Worm (Caenorhabditis elegans) whole organism, early embryonic: Measurements from ENCODE around the gene F59D6.1.

Experiments
- B0310.2 ChIP-seq: sonication (generic microtip); optimal IDR thresholded peaks from 2 replicates; lab custom pipeline; 2016; ENCODE audit warnings: mild to moderate bottlenecking, missing genetic modification characterization, missing compliant biosample characterization
- F13C5.2 ChIP-seq: sonication (generic microtip); optimal IDR thresholded peaks from 2 replicates; lab custom pipeline; 2017; ENCODE audit warnings: mild to moderate bottlenecking, missing genetic modification characterization, inconsistent platforms, missing compliant biosample characterization
- aly-1 ChIP-seq: sonication (generic microtip); optimal IDR thresholded peaks from 2 replicates; lab custom pipeline; 2016; ENCODE audit warnings: missing genetic modification characterization, missing compliant biosample characterization
- ama-1 ChIP-seq: fragments of 150-350 bp; optimal IDR thresholded peaks from 2 replicates; lab custom pipeline; 2014
- ceh-13 ChIP-seq: fragments of 200-800 bp; sonication (Bioruptor generic); optimal IDR thresholded peaks from 2 replicates; lab custom pipeline; 2018; ENCODE audit warnings: mild to moderate bottlenecking, missing genetic modification characterization, missing compliant biosample characterization
- ceh-36 ChIP-seq: sonication (generic microtip); optimal IDR thresholded peaks from 2 replicates; lab custom pipeline; 2016; ENCODE audit warnings: missing genetic modification characterization, inconsistent platforms, missing compliant biosample characterization
- ets-7 ChIP-seq: sonication (generic microtip); optimal IDR thresholded peaks from 2 replicates; lab custom pipeline; 2016; ENCODE audit warnings: missing genotype, missing genetic modification characterization, missing compliant biosample characterization
- flt-1 ChIP-seq: fragments of 200-800 bp; sonication (Bioruptor generic); IDR thresholded peaks from 2 replicates; pipeline ENCODE4 v1.3.6; 2022; ENCODE audit warnings: missing genetic modification characterization, missing compliant biosample characterization
- hmbx-1 ChIP-seq: sonication (generic microtip); optimal IDR thresholded peaks from 2 replicates; lab custom pipeline; 2016; ENCODE audit warnings: mild to moderate bottlenecking, missing genetic modification characterization, missing compliant biosample characterization
- hmg-4 ChIP-seq: fragments of 200-800 bp; sonication (Bioruptor generic); optimal IDR thresholded peaks from 2 replicates; lab custom pipeline; 2018; ENCODE audit warnings: mild to moderate bottlenecking, missing genetic modification characterization, missing compliant biosample characterization
- hnd-1 ChIP-seq: sonication (generic microtip); optimal IDR thresholded peaks from 2 replicates; lab custom pipeline; 2016; ENCODE audit warnings: missing genetic modification characterization, missing compliant biosample characterization
- pes-1 ChIP-seq: fragments of 200-800 bp; sonication (Bioruptor generic); IDR thresholded peaks from 2 replicates; pipeline ENCODE4 v1.3.6; 2022; ENCODE audit warnings: missing genetic modification reagents, missing genetic modification characterization, missing compliant biosample characterization
- scrt-1 ChIP-seq: fragments of 200-800 bp; sonication (Bioruptor generic); IDR thresholded peaks from 2 replicates; pipeline ENCODE4 v1.3.6; 2022; ENCODE audit warnings: missing genetic modification characterization, missing compliant biosample characterization
- sea-1 ChIP-seq: fragments of 200-800 bp; sonication (Bioruptor generic); conservative IDR thresholded peaks from 2 replicates; pipeline ENCODE4 v1.3.6; 2022; ENCODE audit warnings: missing genetic modification characterization, missing compliant biosample characterization
- tbx-11 ChIP-seq: fragments of 200-800 bp; sonication (Bioruptor generic); IDR thresholded peaks from 2 replicates; pipeline ENCODE4 v1.3.6; 2022; ENCODE audit warnings: missing genetic modification characterization, missing compliant biosample characterization
- tbx-37 ChIP-seq: fragments of 200-800 bp; sonication (Bioruptor generic); conservative IDR thresholded peaks from 2 replicates; pipeline ENCODE4 v1.3.6; 2022; ENCODE audit warnings: missing genetic modification reagents, missing genetic modification characterization, missing compliant biosample characterization
- tra-4 ChIP-seq: sonication (generic microtip); optimal IDR thresholded peaks from 2 replicates; lab custom pipeline; 2017; ENCODE audit warnings: missing genetic modification characterization, missing compliant biosample characterization

F59D6.1 gene

ce11 chrV:3065928-3066327, 21.0 kb downstream of the F59D6.1 start, which contains the start of gene srh-185:
Gene srh-185 (plus strand): TSS chrV:3066228.
- TF ChIP-seq ama-1 (lab: Kevin White, UChicago) (no peak), pes-1 (no peak), hnd-1 (tag; lab: Kevin White, UChicago) (no peak), hmg-4 (GFP tag; lab: Kevin White, UChicago) (no peak), B0310.2 (tag; lab: Kevin White, UChicago) (no peak)

ce11 chrV:3069101-3069500, 24.2 kb downstream of the F59D6.1 start, which contains the start of gene str-40:
Gene str-40 (minus strand): TSS chrV:3069201.
- no peak for TF ChIP-seq tbx-11 (GFP tag; lab: Robert Waterston, UW)
- TF ChIP-seq F13C5.2 = no peak
- no peak for TF ChIP-seq ceh-13 (GFP tag; lab: Kevin White, UChicago)
- TF ChIP-seq hmg-4 (GFP tag; lab: Kevin White, UChicago) = no peak
- no peak for TF ChIP-seq sea-1 (GFP tag; lab: Robert Waterston, UW)
- no peak for TF ChIP-seq ets-7
- TF ChIP-seq scrt-1 (GFP tag; lab: Robert Waterston, UW) = no peak
- TF ChIP-seq hnd-1 (tag; lab: Kevin White, UChicago) = no peak

ce11 chrV:3071548-3071947, 26.6 kb downstream of the F59D6.1 start, which contains the start of gene C50H11.13:
Gene C50H11.13 (minus strand): TSS chrV:3071648.
- no peak for TF ChIP-seq ceh-13 (GFP tag; lab: Kevin White, UChicago)
- no peak for TF ChIP-seq ets-7
- no peak for TF ChIP-seq hmg-4 (GFP tag; lab: Kevin White, UChicago)
- no peak for TF ChIP-seq aly-1 (tag; lab: Kevin White, UChicago)
- TF ChIP-seq B0310.2 (tag; lab: Kevin White, UChicago) = no peak
- TF ChIP-seq ama-1 (lab: Kevin White, UChicago) = no peak
- no peak for TF ChIP-seq flt-1 (GFP tag; lab: Robert Waterston, UW)
- TF ChIP-seq tbx-37 (GFP tag; lab: Robert Waterston, UW) = no peak
- TF ChIP-seq scrt-1 (GFP tag; lab: Robert Waterston, UW) = no peak
- no peak for TF ChIP-seq F13C5.2

ce11 chrV:3080792-3081191, 35.9 kb downstream of the F59D6.1 start, which contains the start of gene srt-5:
Gene srt-5 (minus strand): TSS chrV:3080892.
- TF ChIP-seq pes-1 (no peak), ceh-36 (tag; lab: Kevin White, UChicago) (no peak), B0310.2 (tag; lab: Kevin White, UChicago) (no peak), F13C5.2 (no peak), tbx-37 (GFP tag; lab: Robert Waterston, UW) (no peak), aly-1 (tag; lab: Kevin White, UChicago) (no peak), sea-1 (GFP tag; lab: Robert Waterston, UW) (no peak), hmg-4 (GFP tag; lab: Kevin White, UChicago) (no peak), ceh-13 (GFP tag; lab: Kevin White, UChicago) (no peak), ets-7 (no peak), flt-1 (GFP tag; lab: Robert Waterston, UW) (no peak)

ce11 chrV:3081471-3081870, 36.5 kb downstream of the F59D6.1 start, which contains the start of gene srt-7:
Gene srt-7 (plus strand): TSS chrV:3081771.
- TF ChIP-seq aly-1 (tag; lab: Kevin White, UChicago) (no peak), tra-4 (tag; lab: Kevin White, UChicago) (no peak), pes-1 (no peak), flt-1 (GFP tag; lab: Robert Waterston, UW) (no peak), tbx-11 (GFP tag; lab: Robert Waterston, UW) (no peak), hnd-1 (tag; lab: Kevin White, UChicago) (no peak), ama-1 (lab: Kevin White, UChicago) (no peak), ets-7 (no peak), scrt-1 (GFP tag; lab: Robert Waterston, UW) (no peak), B0310.2 (tag; lab: Kevin White, UChicago) (no peak), ceh-36 (tag; lab: Kevin White, UChicago) (no peak)

- TF ChIP-seq tra-4 (tag; lab: Kevin White, UChicago) (no peak), hmbx-1 (tag; lab: Kevin White, UChicago) (no peak), aly-1 (tag; lab: Kevin White, UChicago) (no peak), ceh-36 (tag; lab: Kevin White, UChicago) (no peak), flt-1 (GFP tag; lab: Robert Waterston, UW) (no peak), sea-1 (GFP tag; lab: Robert Waterston, UW) (no peak), scrt-1 (GFP tag; lab: Robert Waterston, UW) (no peak), ama-1 (lab: Kevin White, UChicago) (no peak), F13C5.2 (no peak), ets-7 (no peak), pes-1 (no peak), ceh-13 (GFP tag; lab: Kevin White, UChicago) (no peak), hnd-1 (tag; lab: Kevin White, UChicago) (no peak)
Observed at ce11 chrV:3086260-3086659, 41.3 kb downstream of the F59D6.1 start, which contains the start of gene srt-8. Gene srt-8 (plus strand): TSS chrV:3086560.

- no peak for TF ChIP-seq hmbx-1 (tag; lab: Kevin White, UChicago)
- no peak for TF ChIP-seq ceh-13 (GFP tag; lab: Kevin White, UChicago)
- no peak for TF ChIP-seq pes-1
- TF ChIP-seq ets-7 = no peak
Observed at ce11 chrV:3088768-3089167, 43.8 kb downstream of the F59D6.1 start, which contains the start of gene acs-21. Gene acs-21 (plus strand): TSS chrV:3089068.

- TF ChIP-seq ets-7 = no peak
- no peak for TF ChIP-seq tbx-37 (GFP tag; lab: Robert Waterston, UW)
- no peak for TF ChIP-seq flt-1 (GFP tag; lab: Robert Waterston, UW)
- no peak for TF ChIP-seq F13C5.2
- TF ChIP-seq tra-4 (tag; lab: Kevin White, UChicago) = no peak
- TF ChIP-seq tbx-11 (GFP tag; lab: Robert Waterston, UW) = no peak
- TF ChIP-seq scrt-1 (GFP tag; lab: Robert Waterston, UW) = no peak
- TF ChIP-seq ceh-36 (tag; lab: Kevin White, UChicago) = no peak
- TF ChIP-seq ceh-13 (GFP tag; lab: Kevin White, UChicago) = no peak
- no peak for TF ChIP-seq hmbx-1 (tag; lab: Kevin White, UChicago)
- TF ChIP-seq hnd-1 (tag; lab: Kevin White, UChicago) = no peak
- no peak for TF ChIP-seq sea-1 (GFP tag; lab: Robert Waterston, UW)
- TF ChIP-seq B0310.2 (tag; lab: Kevin White, UChicago) = no peak
- TF ChIP-seq ama-1 (lab: Kevin White, UChicago) = no peak
Observed at ce11 chrV:3094351-3094750, 49.4 kb downstream of the F59D6.1 start, which contains the start of gene cyp-33C9. Gene cyp-33C9 (minus strand): TSS chrV:3094561.
